Worm (Caenorhabditis elegans) whole organism, young adult: Measurements from ENCODE around the gene nhr-188.

Source experiments
- F22D6.2 ChIP-seq: sonication (generic microtip); optimal IDR thresholded peaks from 2 replicates; lab custom pipeline; 2016; ENCODE audit warnings: mild to moderate bottlenecking, missing genetic modification characterization, missing compliant biosample characterization
- F55B11.4 ChIP-seq: sonication (generic microtip); optimal IDR thresholded peaks from 2 replicates; lab custom pipeline; 2016; ENCODE audit warnings: missing compliant biosample characterization, missing genetic modification characterization, borderline replicate concordance; ENCODE audit not compliant: insufficient read depth
- F57A8.1 ChIP-seq: fragments of 200-800 bp; sonication (Bioruptor generic); optimal IDR thresholded peaks from 2 replicates; lab custom pipeline; 2018; ENCODE audit warnings: mild to moderate bottlenecking, missing genetic modification characterization, moderate library complexity, missing compliant biosample characterization
- K12H6.12 ChIP-seq: fragments of 200-800 bp; sonication (Bioruptor generic); optimal IDR thresholded peaks from 2 replicates; lab custom pipeline; 2018; ENCODE audit warnings: mild to moderate bottlenecking, missing genetic modification characterization, missing compliant biosample characterization
- Y56A3A.18 ChIP-seq: fragments of 200-800 bp; sonication (Bioruptor generic); IDR thresholded peaks from 2 replicates; pipeline ENCODE4 v1.3.6; 2022; ENCODE audit warnings: missing genetic modification reagents, missing genetic modification characterization, missing compliant biosample characterization
- ama-1 ChIP-seq, 3 experiments: fragments of 150-350 bp in 1 of 3; sonication (generic microtip) in 2 of 3; optimal IDR thresholded peaks; 2 replicates each; lab custom pipeline; 2014 to 2018; ENCODE audit warnings: missing biosample characterization in 2 of 3, missing genetic modification characterization in 2 of 3, missing genetic modification reagents in 2 of 3
- ccch-3 ChIP-seq: fragments of 200-800 bp; sonication (Bioruptor generic); optimal IDR thresholded peaks from 2 replicates; lab custom pipeline; 2018; ENCODE audit warnings: mild to moderate bottlenecking, missing genetic modification characterization, missing compliant biosample characterization
- ceh-58 ChIP-seq: fragments of 200-800 bp; sonication (Bioruptor generic); IDR thresholded peaks from 2 replicates; pipeline ENCODE4 v1.3.6; 2022; ENCODE audit warnings: missing genetic modification characterization, missing compliant biosample characterization
- gei-17 ChIP-seq: fragments of 200-800 bp; sonication (Bioruptor generic); optimal IDR thresholded peaks from 2 replicates; lab custom pipeline; 2018; ENCODE audit warnings: mild to moderate bottlenecking, missing genetic modification characterization, missing compliant biosample characterization
- pha-4 ChIP-seq: fragments of 150-350 bp; sonication (generic microtip); optimal IDR thresholded peaks from 2 replicates; lab custom pipeline; 2014; ENCODE audit warnings: missing biosample characterization, missing genetic modification reagents, missing genetic modification characterization
- ztf-25 ChIP-seq: fragments of 200-800 bp; sonication (Bioruptor generic); IDR thresholded peaks from 2 replicates; pipeline ENCODE4 v1.3.6; 2022; ENCODE audit warnings: missing genetic modification reagents, missing genetic modification characterization, missing compliant biosample characterization

DNA sequence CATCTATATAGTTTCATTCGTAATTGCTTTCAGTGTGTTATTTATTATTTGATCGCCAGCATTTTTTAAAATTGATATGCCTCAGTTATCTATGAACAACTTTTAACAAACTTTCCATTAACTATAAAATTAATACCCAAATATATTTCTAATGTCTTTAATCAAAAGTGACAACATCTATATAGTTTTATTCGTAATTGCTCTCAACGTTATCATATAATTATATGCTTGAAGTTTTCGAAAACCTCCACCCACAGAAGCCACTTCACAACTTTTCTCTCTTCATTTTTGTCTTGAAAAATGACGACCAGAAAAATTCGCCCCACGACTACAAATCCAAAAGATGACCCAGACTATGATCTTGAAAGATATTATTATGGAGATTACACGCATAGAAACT, 49.3 kb downstream of the nhr-188 start, which contains the start of gene srw-6:
- TF ChIP-seq K12H6.12 (no peak), F22D6.2 (tag; lab: Kevin White, UChicago) (no peak), pha-4 (tag; lab: Kevin White, UChicago) (no peak), F55B11.4 (no peak), Y56A3A.18 (GFP tag; lab: Robert Waterston, UW) (no peak), ccch-3 (GFP tag; lab: Kevin White, UChicago) (no peak), F57A8.1 (GFP tag; lab: Kevin White, UChicago) (no peak), gei-17 (GFP tag; lab: Kevin White, UChicago) (no peak), ama-1 (optimal IDR thresholded peaks at IDR 0.05; lab: Kevin White, UChicago) (no peak), ama-1 (GFP tag; optimal IDR thresholded peaks at IDR 0.05; lab: Kevin White, UChicago) (no peak), ceh-58 (no peak), ztf-25 (GFP tag; lab: Robert Waterston, UW) (no peak)
